Fruit fly (Drosophila melanogaster): Measurements from ENCODE around the gene Rev1.

The Rev1 gene

DNA sequence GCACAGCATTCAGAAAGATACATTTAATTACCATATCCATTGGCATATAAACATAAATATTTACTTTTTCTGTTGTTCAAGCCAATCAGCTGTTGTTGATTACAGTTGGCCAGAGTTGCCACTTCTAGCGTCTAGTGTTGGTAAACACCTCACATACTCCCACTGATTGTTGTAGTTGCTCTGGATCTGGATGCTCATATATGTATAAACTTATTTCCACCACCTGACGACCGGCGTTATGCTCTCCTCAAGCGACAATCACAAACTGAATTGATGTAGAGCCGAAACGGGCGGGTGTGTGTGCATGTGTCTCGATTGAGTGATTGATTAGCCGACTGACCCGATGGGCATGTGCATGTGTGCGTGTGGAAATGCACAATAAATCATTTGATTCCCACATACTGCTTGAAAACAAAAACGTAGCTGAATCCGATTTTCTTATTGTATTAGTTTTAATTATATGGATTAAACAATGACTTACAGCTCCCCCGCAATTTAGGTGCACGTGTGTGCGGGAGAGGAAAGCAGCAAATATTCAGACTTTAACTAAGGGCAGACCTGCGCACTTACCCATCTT, 27.7 kb downstream of the Rev1 start (continued):
- TF ChIP-seq CG17328 (GFP tag; IDR thresholded peaks at IDR 0.05) (peak; percentile 27), unpg (GFP tag; optimal IDR thresholded peaks at IDR 0.05) (peak; percentile 50), salm (tag; optimal IDR thresholded peaks at IDR 0.05) (peak; percentile 13), CG8388 (GFP tag; optimal IDR thresholded peaks at IDR 0.05) (no peak), CG11085 (GFP tag; IDR thresholded peaks at IDR 0.05) (no peak), Hr78 (GFP tag; optimal IDR thresholded peaks at IDR 0.05) (no peak), CG9797 (GFP tag; optimal IDR thresholded peaks at IDR 0.05) (peak; percentile 48), tll (GFP tag; optimal IDR thresholded peaks at IDR 0.05) (peak in 1 of 2 experiments; percentile 5), Awh (GFP tag; IDR thresholded peaks at IDR 0.05) (no peak), CG2116 (GFP tag; optimal IDR thresholded peaks at IDR 0.05) (peak; percentile 37), vnd (GFP tag; IDR thresholded peaks at IDR 0.05; ENCODE audit: partially characterized antibody) (0 out of 3 replicates have a peak, but pooled peaks have one; percentile 8), NK7.1 (GFP tag; optimal IDR thresholded peaks at IDR 0.05) (no peak), Hey (tag; optimal IDR thresholded peaks at IDR 0.05) (peak; percentile 35), Dfd (GFP tag; optimal IDR thresholded peaks at IDR 0.05) (no peak), NC2β (GFP tag; optimal IDR thresholded peaks at IDR 0.05) (peak; percentile 53), Xrp1 (GFP tag; IDR thresholded peaks at IDR 0.05) (peak; percentile 48; the same call in 1 of the 2 replicates), bigmax (GFP tag; optimal IDR thresholded peaks at IDR 0.05) (peak; percentile 13), danr (GFP tag; IDR thresholded peaks at IDR 0.05) (no peak), mam (GFP tag; optimal IDR thresholded peaks at IDR 0.05) (peak; percentile 38), CG1233 (GFP tag; optimal IDR thresholded peaks at IDR 0.05) (peak; percentile 50), pho (GFP tag; optimal IDR thresholded peaks at IDR 0.05) (no peak), CG9876 (GFP tag; optimal IDR thresholded peaks at IDR 0.05) (no peak), Ets97D (GFP tag; optimal IDR thresholded peaks at IDR 0.05) (peak; percentile 63), CG13287 (GFP tag; IDR thresholded peaks at IDR 0.05; ENCODE audit: partially characterized antibody) (peak; percentile 48; the same call in 1 of the 2 replicates), aop (GFP tag; IDR thresholded peaks at IDR 0.05) (no peak), CG3281 (GFP tag; optimal IDR thresholded peaks at IDR 0.05) (peak; percentile 46), CG11456 (GFP tag; IDR thresholded peaks at IDR 0.05) (peak; percentile 64; the same call in 2 of the 3 replicates), corto (GFP tag; optimal IDR thresholded peaks at IDR 0.05) (no peak), CG7556 (GFP tag; optimal IDR thresholded peaks at IDR 0.05) (peak; percentile 30), sna (GFP tag; IDR thresholded peaks at IDR 0.05; ENCODE audit: partially characterized antibody) (peak; percentile 17; the same call in 1 of the 2 replicates), CG15269 (tag; optimal IDR thresholded peaks at IDR 0.05) (peak; percentile 4), Vsx1 (GFP tag; optimal IDR thresholded peaks at IDR 0.05) (peak; percentile 73), CG32532 (GFP tag; IDR thresholded peaks at IDR 0.05) (peak; percentile 37; the same call in 1 of the 2 replicates), CG7963 (GFP tag; IDR thresholded peaks at IDR 0.05; ENCODE audit: partially characterized antibody) (no peak), CG11696 (GFP tag; IDR thresholded peaks at IDR 0.05) (no peak), maf-S (GFP tag; optimal IDR thresholded peaks at IDR 0.05) (peak; percentile 27), chif (GFP tag; optimal IDR thresholded peaks at IDR 0.05) (peak in 1 of 2 experiments; percentile 41), HmgD (GFP tag; optimal IDR thresholded peaks at IDR 0.05) (peak; percentile 32), fd3F (GFP tag; optimal IDR thresholded peaks at IDR 0.05) (no peak), CG30431 (GFP tag; optimal IDR thresholded peaks at IDR 0.05) (no peak), pb (GFP tag; optimal IDR thresholded peaks at IDR 0.05) (peak; percentile 50), sens (GFP tag) (peak; percentile 89), oc (tag; optimal IDR thresholded peaks at IDR 0.05) (peak; percentile 42), CG6254 (GFP tag; optimal IDR thresholded peaks at IDR 0.05) (no peak), Fer1 (GFP tag; optimal IDR thresholded peaks at IDR 0.05) (peak; percentile 62), lilli (GFP tag; optimal IDR thresholded peaks at IDR 0.05) (peak; percentile 46), CG17359 (tag; optimal IDR thresholded peaks at IDR 0.05) (no peak), CG7786 (GFP tag; optimal IDR thresholded peaks at IDR 0.05) (peak; percentile 17), croc (GFP tag; conservative IDR thresholded peaks at IDR 0.05) (no peak)
